Fruit fly (Drosophila melanogaster) whole organism, embryonic: Measurements from ENCODE around the gene Cep135.

Source experiments
- Blimp-1 ChIP-seq: fragments of 200-800 bp; sonication (Bioruptor generic); optimal IDR thresholded peaks from 3 replicates; lab custom pipeline; 2018; ENCODE audit warnings: missing biosample characterization, missing genetic modification characterization, mild to moderate bottlenecking, moderate library complexity, missing genetic modification reagents
- CG11504 ChIP-seq: fragments of 200-800 bp; sonication (Bioruptor generic); optimal IDR thresholded peaks from 3 replicates; lab custom pipeline; 2019; ENCODE audit warnings: missing biosample characterization, mild to moderate bottlenecking, missing genetic modification characterization, moderate library complexity
- CG11723 ChIP-seq: fragments of 200-800 bp; sonication (Bioruptor generic); optimal IDR thresholded peaks from 2 replicates; lab custom pipeline; 2017; ENCODE audit warnings: missing biosample characterization, mild to moderate bottlenecking, missing genetic modification characterization
- CG12155 ChIP-seq: fragments of 200-800 bp; sonication (Bioruptor generic); optimal IDR thresholded peaks from 3 replicates; lab custom pipeline; 2016; ENCODE audit warnings: missing biosample characterization, missing genetic modification characterization
- CG13624 ChIP-seq: fragments of 200-800 bp; sonication (Bioruptor generic); optimal IDR thresholded peaks from 2 replicates; lab custom pipeline; 2016; ENCODE audit warnings: missing biosample characterization, missing genetic modification characterization
- CG14441 ChIP-seq: fragments of 200-800 bp; sonication (Bioruptor generic); IDR thresholded peaks from 2 replicates; pipeline ENCODE4 v1.3.6; 2022; ENCODE audit warnings: missing biosample characterization, missing genetic modification characterization
- CG15514 ChIP-seq: fragments of 200-800 bp; sonication (Bioruptor generic); optimal IDR thresholded peaks from 3 replicates; lab custom pipeline; 2017; ENCODE audit warnings: missing biosample characterization, missing genetic modification characterization, mild to moderate bottlenecking, moderate library complexity, missing genetic modification reagents
- CG17568 ChIP-seq: fragments of 200-800 bp; sonication (Bioruptor generic); optimal IDR thresholded peaks from 2 replicates; lab custom pipeline; 2018; ENCODE audit warnings: missing biosample characterization, mild to moderate bottlenecking, missing genetic modification characterization, moderate library complexity
- CG18011 ChIP-seq: fragments of 200-800 bp; sonication (Bioruptor generic); optimal IDR thresholded peaks from 2 replicates; lab custom pipeline; 2017; ENCODE audit warnings: missing biosample characterization, missing genetic modification characterization, mild to moderate bottlenecking, moderate library complexity, missing genotype
- CG18262 ChIP-seq: fragments of 200-800 bp; optimal IDR thresholded peaks from 3 replicates; lab custom pipeline; 2019; ENCODE audit warnings: missing biosample characterization, mild to moderate bottlenecking, missing genetic modification characterization, moderate library complexity
- CG2678 ChIP-seq: fragments of 200-800 bp; sonication (Bioruptor generic); optimal IDR thresholded peaks from 3 replicates; lab custom pipeline; 2019; ENCODE audit warnings: missing biosample characterization, mild to moderate bottlenecking, missing genetic modification characterization, moderate library complexity
- CG31365 ChIP-seq: fragments of 200-800 bp; sonication (Bioruptor generic); optimal IDR thresholded peaks from 2 replicates; lab custom pipeline; 2018; ENCODE audit warnings: missing biosample characterization, mild to moderate bottlenecking, missing genetic modification characterization
- CG4282 ChIP-seq: fragments of 200-800 bp; sonication (Bioruptor generic); optimal IDR thresholded peaks from 2 replicates; lab custom pipeline; 2016; ENCODE audit warnings: missing biosample characterization, missing genetic modification characterization
- CG4360 ChIP-seq: fragments of 200-800 bp; sonication (Bioruptor generic); IDR thresholded peaks from 2 replicates; pipeline ENCODE4 v1.3.6; 2022; ENCODE audit warnings: missing biosample characterization, missing genetic modification characterization
- CG6683 ChIP-seq: fragments of 200-800 bp; sonication (Bioruptor generic); optimal IDR thresholded peaks from 2 replicates; lab custom pipeline; 2017; ENCODE audit warnings: missing biosample characterization, mild to moderate bottlenecking, missing genetic modification characterization, missing genetic modification reagents
- CG6854 ChIP-seq: fragments of 200-800 bp; sonication (Bioruptor generic); optimal IDR thresholded peaks from 3 replicates; lab custom pipeline; 2017; ENCODE audit warnings: missing biosample characterization, mild to moderate bottlenecking, missing genetic modification characterization
- CG7271 ChIP-seq: fragments of 200-800 bp; sonication (Bioruptor generic); optimal IDR thresholded peaks from 2 replicates; lab custom pipeline; 2018; ENCODE audit warnings: missing biosample characterization, mild to moderate bottlenecking, missing genetic modification characterization, moderate library complexity
- CG7372 ChIP-seq: fragments of 200-800 bp; sonication (Bioruptor generic); IDR thresholded peaks from 2 replicates; pipeline ENCODE4 v1.3.6; 2022; ENCODE audit warnings: missing biosample characterization, missing genetic modification characterization
- CG7786 ChIP-seq: fragments of 200-800 bp; sonication (Bioruptor generic); optimal IDR thresholded peaks from 2 replicates; lab custom pipeline; 2016; ENCODE audit warnings: missing biosample characterization, missing genetic modification characterization
- CG9437 ChIP-seq: fragments of 200-800 bp; sonication (Bioruptor generic); optimal IDR thresholded peaks from 2 replicates; lab custom pipeline; 2018; ENCODE audit warnings: missing biosample characterization, mild to moderate bottlenecking, missing genetic modification characterization
- D19A ChIP-seq: fragments of 200-800 bp; optimal IDR thresholded peaks from 3 replicates; lab custom pipeline; 2019; ENCODE audit warnings: missing biosample characterization, mild to moderate bottlenecking, missing genetic modification characterization, moderate library complexity
- Fer1 ChIP-seq: fragments of 200-800 bp; sonication (Bioruptor generic); optimal IDR thresholded peaks from 2 replicates; lab custom pipeline; 2017; ENCODE audit warnings: missing biosample characterization, mild to moderate bottlenecking, missing genetic modification characterization
- GATAe ChIP-seq: fragments of 200-800 bp; sonication (Bioruptor generic); conservative IDR thresholded peaks from 2 replicates; pipeline ENCODE4 v1.3.6; 2022; ENCODE audit warnings: missing biosample characterization, missing genetic modification characterization
- HLH3B ChIP-seq: fragments of 200-800 bp; sonication (Bioruptor generic); IDR thresholded peaks from 2 replicates; pipeline ENCODE4 v1.3.6; 2022; ENCODE audit warnings: missing biosample characterization, missing genetic modification characterization
- Hmx ChIP-seq: fragments of 200-800 bp; sonication (Bioruptor generic); optimal IDR thresholded peaks from 2 replicates; lab custom pipeline; 2016; ENCODE audit warnings: missing biosample characterization, missing genetic modification characterization
- MESR4 ChIP-seq: fragments of 200-800 bp; sonication (Bioruptor generic); optimal IDR thresholded peaks from 2 replicates; lab custom pipeline; 2018; ENCODE audit warnings: missing biosample characterization, mild to moderate bottlenecking, missing genetic modification characterization, moderate library complexity
- Sox100B ChIP-seq: fragments of 200-800 bp; sonication (Bioruptor generic); optimal IDR thresholded peaks from 3 replicates; lab custom pipeline; 2018; ENCODE audit warnings: missing biosample characterization, mild to moderate bottlenecking, missing genetic modification characterization
- YL-1 ChIP-seq: fragments of 200-800 bp; sonication (Bioruptor generic); optimal IDR thresholded peaks from 3 replicates; lab custom pipeline; 2017; ENCODE audit warnings: missing biosample characterization, mild to moderate bottlenecking, missing genetic modification characterization
- ap ChIP-seq: fragments of 200-800 bp; sonication (Bioruptor generic); IDR thresholded peaks from 2 replicates; pipeline ENCODE4 v1.3.6; 2022; ENCODE audit warnings: missing biosample characterization, missing genetic modification characterization
- ato ChIP-seq: fragments of 200-800 bp; sonication (Bioruptor generic); IDR thresholded peaks from 2 replicates; pipeline ENCODE4 v1.3.6; 2022; ENCODE audit warnings: missing biosample characterization, missing genetic modification characterization; ENCODE audit not compliant: partially characterized antibody
- br ChIP-seq: fragments of >200 bp; optimal IDR thresholded peaks from 2 replicates; lab custom pipeline; 2017
- chm ChIP-seq: fragments of 200-800 bp; sonication (Bioruptor generic); IDR thresholded peaks from 2 replicates; pipeline ENCODE4 v1.3.6; 2022; ENCODE audit warnings: missing biosample characterization, missing genetic modification characterization
- emc ChIP-seq: fragments of 200-800 bp; sonication (Bioruptor generic); optimal IDR thresholded peaks from 2 replicates; lab custom pipeline; 2016; ENCODE audit warnings: missing biosample characterization, missing genetic modification characterization
- eve ChIP-seq, 2 experiments: fragments of >200 bp; optimal IDR thresholded peaks; 2 replicates each; lab custom pipeline; 2017; ENCODE audit warnings: missing biosample characterization in 2 of 2, missing genetic modification characterization in 2 of 2
- ewg ChIP-seq: fragments of 200-800 bp; sonication (Bioruptor generic); optimal IDR thresholded peaks from 3 replicates; lab custom pipeline; 2017; ENCODE audit warnings: mild to moderate bottlenecking, missing biosample characterization, missing genetic modification reagents, missing genetic modification characterization
- gcm ChIP-seq: fragments of 200-800 bp; sonication (Bioruptor generic); optimal IDR thresholded peaks from 2 replicates; lab custom pipeline; 2019; ENCODE audit warnings: missing biosample characterization, mild to moderate bottlenecking, missing genetic modification characterization, moderate library complexity
- gcm2 ChIP-seq: fragments of 200-800 bp; sonication (Bioruptor generic); optimal IDR thresholded peaks from 2 replicates; lab custom pipeline; 2016; ENCODE audit warnings: missing biosample characterization, missing genetic modification characterization
- nau ChIP-seq: fragments of 200-800 bp; sonication (Bioruptor generic); optimal IDR thresholded peaks from 3 replicates; lab custom pipeline; 2017; ENCODE audit warnings: missing biosample characterization, mild to moderate bottlenecking, missing genetic modification characterization, missing genetic modification reagents
- sc ChIP-seq, 3 experiments: fragments of >200 bp in 2 of 3; fragments of 200-800 bp in 1 of 3; sonication (Bioruptor generic) in 1 of 3; optimal IDR thresholded peaks; 2 replicates in 2 of 3; 3 replicates in 1 of 3; lab custom pipeline; 2017; ENCODE audit warnings: mild to moderate bottlenecking in 1 of 3, missing biosample characterization in 1 of 3, missing genetic modification characterization in 1 of 3, missing genetic modification reagents in 1 of 3
- sim ChIP-seq: fragments of 200-800 bp; sonication (Bioruptor generic); IDR thresholded peaks from 2 replicates; pipeline ENCODE4 v1.3.6; 2022; ENCODE audit warnings: missing biosample characterization, missing genetic modification characterization
- sob ChIP-seq: fragments of 200-800 bp; sonication (Bioruptor generic); IDR thresholded peaks from 2 replicates; pipeline ENCODE4 v1.3.6; 2022; ENCODE audit warnings: missing biosample characterization, missing genetic modification characterization
- tx ChIP-seq: fragments of 200-800 bp; sonication (Bioruptor generic); optimal IDR thresholded peaks from 2 replicates; lab custom pipeline; 2016; ENCODE audit warnings: missing biosample characterization, missing genetic modification characterization

Cep135 gene

DNA sequence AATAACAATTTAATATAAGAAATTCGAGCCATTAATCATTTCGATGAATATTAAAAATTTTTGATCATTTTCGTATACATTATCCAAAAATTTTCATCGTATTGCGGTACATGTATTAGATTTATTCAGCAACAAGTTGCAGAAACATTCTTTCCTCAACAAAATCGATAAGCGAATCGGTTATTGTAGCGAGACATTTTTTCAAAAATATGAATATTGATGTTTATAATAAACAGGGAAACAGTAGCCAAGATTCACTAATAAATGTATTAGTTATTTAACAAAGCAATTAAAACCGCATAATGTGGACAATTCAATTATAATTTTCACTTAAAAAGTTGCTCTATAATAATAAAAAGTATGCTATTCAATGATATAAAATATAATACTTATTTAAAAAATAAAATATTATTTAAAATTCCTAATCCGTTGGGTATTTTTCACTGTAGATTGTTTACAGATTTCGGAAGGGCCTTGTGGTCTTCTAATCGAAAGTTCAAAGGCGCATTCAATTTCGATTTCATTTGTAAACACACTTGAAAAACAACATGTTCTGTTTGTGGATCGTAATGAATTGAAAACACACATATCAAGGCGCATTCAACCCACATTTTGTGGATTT is 27.3 kb upstream of the Cep135 start (continued):
- TF ChIP-seq CG6683 (GFP tag; lab: Kevin White, UChicago) = no peak
- TF ChIP-seq HLH3B (GFP tag; lab: Robert Waterston, UW) = no peak
- TF ChIP-seq nau (GFP tag; lab: Kevin White, UChicago) = no peak
- TF ChIP-seq CG7271 = no peak
- TF ChIP-seq CG14441 (GFP tag; lab: Robert Waterston, UW) = no peak
- no peak for TF ChIP-seq gcm2
- TF ChIP-seq chm (GFP tag; lab: Robert Waterston, UW) = no peak
- TF ChIP-seq CG13624 (GFP tag; lab: Kevin White, UChicago) = no peak
- TF ChIP-seq sob = no peak
- TF ChIP-seq ato (GFP tag; lab: Robert Waterston, UW) = no peak
- no peak for TF ChIP-seq MESR4 (GFP tag; lab: Kevin White, UChicago)
- no peak for TF ChIP-seq emc (GFP tag; lab: Kevin White, UChicago)
- TF ChIP-seq CG4282 (GFP tag; lab: Kevin White, UChicago) = no peak
- no peak for TF ChIP-seq CG31365 (tag; lab: Kevin White, UChicago)
- TF ChIP-seq ap (GFP tag; lab: Robert Waterston, UW) = no peak
- no peak for TF ChIP-seq ewg (GFP tag; lab: Kevin White, UChicago)
- no peak for TF ChIP-seq CG15514
- peak; percentile 37 for TF ChIP-seq Sox100B (GFP tag; lab: Kevin White, UChicago)
- TF ChIP-seq CG11504 (tag; lab: Kevin White, UChicago) = peak; percentile 98
- no peak for TF ChIP-seq sc (optimal IDR thresholded peaks at IDR 0.05; lab: Kevin White, UChicago)
- TF ChIP-seq sc (GFP tag; optimal IDR thresholded peaks at IDR 0.05; lab: Kevin White, UChicago) = no peak
- TF ChIP-seq Blimp-1 (GFP tag; lab: Kevin White, UChicago) = peak; percentile 82
- TF ChIP-seq Fer1 (GFP tag; lab: Kevin White, UChicago) = peak; percentile 3
- TF ChIP-seq CG18011 (GFP tag; lab: Kevin White, UChicago) = no peak
- TF ChIP-seq GATAe (GFP tag; lab: Robert Waterston, UW) = no peak
- no peak for TF ChIP-seq CG7372 (GFP tag; lab: Robert Waterston, UW)
- peak; percentile 60 for TF ChIP-seq CG2678 (tag; lab: Kevin White, UChicago)
- TF ChIP-seq eve (GFP tag; optimal IDR thresholded peaks at IDR 0.05; lab: Kevin White, UChicago) = no peak
- TF ChIP-seq CG4360 = no peak
- TF ChIP-seq Hmx (GFP tag; lab: Kevin White, UChicago) = no peak
- TF ChIP-seq CG7786 = no peak
- no peak for TF ChIP-seq CG17568 (GFP tag; lab: Kevin White, UChicago)
- TF ChIP-seq tx (GFP tag; lab: Kevin White, UChicago) = no peak
- TF ChIP-seq CG9437 (GFP tag; lab: Kevin White, UChicago) = no peak
- TF ChIP-seq CG11723 (GFP tag; lab: Kevin White, UChicago) = no peak
- no peak for TF ChIP-seq br (lab: Kevin White, UChicago)
- no peak for TF ChIP-seq YL-1 (GFP tag; lab: Kevin White, UChicago)
- peak; percentile 7 for TF ChIP-seq gcm (GFP tag; lab: Kevin White, UChicago)
- peak; percentile 57 for TF ChIP-seq CG18262 (tag; lab: Kevin White, UChicago)
- no peak for TF ChIP-seq CG12155 (GFP tag; lab: Kevin White, UChicago)
- TF ChIP-seq sim = no peak
- TF ChIP-seq D19A (tag; lab: Kevin White, UChicago) = peak; percentile 32
- no peak for TF ChIP-seq CG6854
